Worm (Caenorhabditis elegans): ENCODE data around the gene T12B3.2.
A peak's percentile ranks its signal among the peaks of the same experiment; 100 is the strongest.

T12B3.2 gene

ce11 chrIV:7386835-7387551 is 10.4 kb downstream of the T12B3.2 start (continued):
- TF ChIP-seq snpc-4 (tag; optimal IDR thresholded peaks at IDR 0.05), result peak; percentile 38
- TF ChIP-seq grh-1 (GFP tag; IDR thresholded peaks at IDR 0.05), result no peak
- TF ChIP-seq nhr-71 (tag; optimal IDR thresholded peaks at IDR 0.05), result peak; percentile 87
- TF ChIP-seq ztf-4 (tag; optimal IDR thresholded peaks at IDR 0.05), result peak; percentile 24

ce11 chrIV:7388843-7389242 is 12.2 kb downstream of the T12B3.2 start, which contains the start of gene mob-3:
Gene mob-3, minus strand, starts transcription at chrIV:7388943.
- TF ChIP-seq tbx-2 (tag; optimal IDR thresholded peaks at IDR 0.05) (no peak), fkh-10 (GFP tag; optimal IDR thresholded peaks at IDR 0.05) (no peak), elt-3 (tag; optimal IDR thresholded peaks at IDR 0.05) (no peak), nhr-19 (GFP tag; conservative IDR thresholded peaks at IDR 0.05) (no peak), nhr-28 (tag; optimal IDR thresholded peaks at IDR 0.05) (no peak), nhr-237 (tag; optimal IDR thresholded peaks at IDR 0.05) (no peak), nhr-85 (tag) (no peak), zip-4 (GFP tag; optimal IDR thresholded peaks at IDR 0.05) (no peak), ceh-90 (tag; optimal IDR thresholded peaks at IDR 0.05) (no peak), nhr-76 (tag; optimal IDR thresholded peaks at IDR 0.05) (no peak), unc-30 (tag; optimal IDR thresholded peaks at IDR 0.05) (no peak), nhr-90 (tag; optimal IDR thresholded peaks at IDR 0.05; ENCODE audit: poor library complexity) (no peak), C34B4.2 (tag; optimal IDR thresholded peaks at IDR 0.05) (no peak), dsc-1 (tag; optimal IDR thresholded peaks at IDR 0.05) (no peak), nhr-11 (tag; optimal IDR thresholded peaks at IDR 0.05) (no peak), zag-1 (tag; optimal IDR thresholded peaks at IDR 0.05) (no peak), rnt-1 (tag; optimal IDR thresholded peaks at IDR 0.05) (no peak), nhr-12 (tag; optimal IDR thresholded peaks at IDR 0.05) (no peak), tlp-1 (tag; optimal IDR thresholded peaks at IDR 0.05) (no peak)

- TF ChIP-seq tbx-2 (tag; optimal IDR thresholded peaks at IDR 0.05) (no peak), unc-30 (tag; optimal IDR thresholded peaks at IDR 0.05) (no peak), unc-62 (GFP tag; optimal IDR thresholded peaks at IDR 0.05) (no peak), zip-4 (GFP tag; optimal IDR thresholded peaks at IDR 0.05) (no peak), alr-1 (tag; optimal IDR thresholded peaks at IDR 0.05; ENCODE audit: borderline replicate concordance) (no peak), rnt-1 (tag; optimal IDR thresholded peaks at IDR 0.05) (no peak), xbp-1 (tag; optimal IDR thresholded peaks at IDR 0.05) (no peak), aly-2 (tag; optimal IDR thresholded peaks at IDR 0.05) (no peak), ceh-8 (GFP tag; optimal IDR thresholded peaks at IDR 0.05) (no peak), unc-130 (tag; optimal IDR thresholded peaks at IDR 0.05) (no peak), C16A3.4 (tag; optimal IDR thresholded peaks at IDR 0.05) (no peak), nhr-76 (tag; optimal IDR thresholded peaks at IDR 0.05) (no peak), mep-1 (tag; optimal IDR thresholded peaks at IDR 0.05) (no peak), efl-3 (GFP tag; optimal IDR thresholded peaks at IDR 0.05) (no peak), swsn-7 (tag; optimal IDR thresholded peaks at IDR 0.05) (no peak)
These were observed 13.1 kb downstream of the T12B3.2 start for ce11 chrIV:7389719-7390118.

- no peak for TF ChIP-seq mdl-1 (tag; optimal IDR thresholded peaks at IDR 0.05)
- TF ChIP-seq nhr-20 (tag; optimal IDR thresholded peaks at IDR 0.05), result peak; percentile 13
- no peak for TF ChIP-seq nhr-28 (tag; optimal IDR thresholded peaks at IDR 0.05)
- TF ChIP-seq isw-1 (GFP tag; IDR thresholded peaks at IDR 0.05), result no peak
- TF ChIP-seq ceh-63 (GFP tag; optimal IDR thresholded peaks at IDR 0.05), result no peak
- TF ChIP-seq nhr-90 (tag; optimal IDR thresholded peaks at IDR 0.05; ENCODE audit: poor library complexity), result no peak
- TF ChIP-seq fkh-8 (tag; optimal IDR thresholded peaks at IDR 0.05), result peak; percentile 28
- TF ChIP-seq nhr-76 (tag; optimal IDR thresholded peaks at IDR 0.05), result no peak
- no peak for TF ChIP-seq elt-3 (tag; optimal IDR thresholded peaks at IDR 0.05)
- no peak for TF ChIP-seq lin-35 (GFP tag; optimal IDR thresholded peaks at IDR 0.05)
- TF ChIP-seq skn-1 (tag; optimal IDR thresholded peaks at IDR 0.05), result peak; percentile 7
- no peak for TF ChIP-seq lin-39 (tag; optimal IDR thresholded peaks at IDR 0.05)
- no peak for TF ChIP-seq lir-3 (tag; optimal IDR thresholded peaks at IDR 0.05; ENCODE audit: poor library complexity)
- peak; percentile 37 for TF ChIP-seq dsc-1 (tag; optimal IDR thresholded peaks at IDR 0.05)
- TF ChIP-seq ceh-82 (tag; optimal IDR thresholded peaks at IDR 0.05), result peak; percentile 15 to 57 (median 28)
- peak in 1 of 2 experiments; percentile 37 for TF ChIP-seq lsy-2 (tag; optimal IDR thresholded peaks at IDR 0.05)
- TF ChIP-seq tbx-2 (tag; optimal IDR thresholded peaks at IDR 0.05), result peak; percentile 22
- TF ChIP-seq unc-30 (tag; optimal IDR thresholded peaks at IDR 0.05), result no peak
- TF ChIP-seq ceh-88 (GFP tag; IDR thresholded peaks at IDR 0.05), result no peak
- no peak for TF ChIP-seq hpl-2 (GFP tag; optimal IDR thresholded peaks at IDR 0.05)
- no peak for TF ChIP-seq alr-1 (tag; optimal IDR thresholded peaks at IDR 0.05; ENCODE audit: borderline replicate concordance)
These were observed 13.6 kb downstream of the T12B3.2 start for ce11 chrIV:7390126-7390766.
